Fruit fly (Drosophila melanogaster) whole organism, adult: Measurements from ENCODE around the gene Trc8.

Experiments
- CG12768 ChIP-seq: fragments of 200-800 bp; sonication (Bioruptor generic); optimal IDR thresholded peaks from 2 replicates; lab custom pipeline; 2017; ENCODE audit warnings: missing biosample characterization, missing genetic modification characterization, mild to moderate bottlenecking, moderate library complexity, missing genetic modification reagents
- CG1620 ChIP-seq: fragments of 200-800 bp; sonication (Bioruptor generic); optimal IDR thresholded peaks from 2 replicates; lab custom pipeline; 2016; ENCODE audit warnings: missing biosample characterization, missing genetic modification characterization
- CG33017 ChIP-seq: fragments of 200-800 bp; sonication (Bioruptor generic); optimal IDR thresholded peaks from 2 replicates; lab custom pipeline; 2018; ENCODE audit warnings: missing biosample characterization, mild to moderate bottlenecking, missing genetic modification characterization, moderate library complexity
- CG7045 ChIP-seq: fragments of 200-800 bp; sonication (Bioruptor generic); optimal IDR thresholded peaks from 2 replicates; lab custom pipeline; 2017; ENCODE audit warnings: missing biosample characterization, mild to moderate bottlenecking, missing genetic modification characterization
- CG7101 ChIP-seq: fragments of 200-800 bp; sonication (Bioruptor generic); optimal IDR thresholded peaks from 2 replicates; lab custom pipeline; 2018; ENCODE audit warnings: missing biosample characterization, mild to moderate bottlenecking, missing genetic modification characterization, moderate library complexity
- Mnt ChIP-seq: fragments of 200-800 bp; sonication (Bioruptor generic); optimal IDR thresholded peaks from 2 replicates; lab custom pipeline; 2016; ENCODE audit warnings: missing biosample characterization, mild to moderate bottlenecking, missing genetic modification characterization
- ovo ChIP-seq: fragments of 200-800 bp; sonication (Bioruptor generic); optimal IDR thresholded peaks from 2 replicates; lab custom pipeline; 2016; ENCODE audit warnings: missing biosample characterization, missing genetic modification characterization
- tj ChIP-seq: fragments of 200-800 bp; sonication (Bioruptor generic); optimal IDR thresholded peaks from 3 replicates; lab custom pipeline; 2017; ENCODE audit warnings: missing biosample characterization, mild to moderate bottlenecking, missing genetic modification characterization, moderate library complexity
- toe ChIP-seq: fragments of 200-800 bp; sonication (Bioruptor generic); optimal IDR thresholded peaks from 2 replicates; lab custom pipeline; 2016; ENCODE audit warnings: missing biosample characterization, missing genetic modification characterization

dm6 chr3R:29547182-29547979 lies 43.8 kb upstream of the Trc8 start:
- TF ChIP-seq Mnt (GFP tag; lab: Kevin White, UChicago) = no peak
- TF ChIP-seq ovo (GFP tag; lab: Kevin White, UChicago) = no peak
- TF ChIP-seq tj (GFP tag; lab: Kevin White, UChicago) = no peak
- no peak for TF ChIP-seq CG33017 (tag; lab: Kevin White, UChicago)
- TF ChIP-seq CG7045 (GFP tag; lab: Kevin White, UChicago) = no peak
- no peak for TF ChIP-seq CG1620 (GFP tag; lab: Kevin White, UChicago)
- TF ChIP-seq toe = no peak
- no peak for TF ChIP-seq CG12768 (GFP tag; lab: Kevin White, UChicago)
- no peak for TF ChIP-seq CG7101 (tag; lab: Kevin White, UChicago)
